Fruit fly (Drosophila melanogaster): ENCODE results near the gene snRNP-U1-C.

snRNP-U1-C gene

DNA sequence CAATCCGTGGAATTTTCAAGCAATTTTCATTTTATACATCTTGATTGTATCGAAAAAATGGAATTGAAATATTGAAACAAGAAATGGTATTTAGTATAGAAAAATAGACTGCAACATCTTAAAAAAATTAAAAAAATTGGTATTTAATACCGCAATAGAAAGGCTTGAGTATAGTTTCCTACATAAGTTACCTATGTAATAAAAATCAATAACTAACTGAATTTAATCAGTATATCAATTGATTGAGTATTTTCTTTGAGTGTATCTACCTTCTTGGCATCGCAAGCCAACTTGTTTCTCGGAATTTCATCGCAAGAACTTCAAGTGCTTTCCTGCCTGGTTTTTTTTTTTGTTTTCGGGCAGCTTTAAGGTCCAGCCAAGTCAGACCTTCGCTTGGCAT is 7.1 kb upstream of the snRNP-U1-C start (continued):
- TF ChIP-seq CG11456 (GFP tag; IDR thresholded peaks at IDR 0.05): no peak
- TF ChIP-seq CG11085 (GFP tag; IDR thresholded peaks at IDR 0.05): no peak
- TF ChIP-seq CG3847 (GFP tag; IDR thresholded peaks at IDR 0.05): no peak
- TF ChIP-seq mirr (GFP tag; optimal IDR thresholded peaks at IDR 0.05): no peak
- no peak for TF ChIP-seq CG17568 (GFP tag; optimal IDR thresholded peaks at IDR 0.05)
- no peak for TF ChIP-seq Scr (GFP tag; IDR thresholded peaks at IDR 0.05; ENCODE audit: partially characterized antibody)
- no peak for TF ChIP-seq Atf3 (GFP tag; optimal IDR thresholded peaks at IDR 0.05)
- no peak for TF ChIP-seq Nf-YA (GFP tag; IDR thresholded peaks at IDR 0.05)
- TF ChIP-seq CG14710 (tag; optimal IDR thresholded peaks at IDR 0.05): peak; percentile 0
- TF ChIP-seq HLH3B (GFP tag; IDR thresholded peaks at IDR 0.05): no peak
- no peak for TF ChIP-seq wdn (GFP tag; IDR thresholded peaks at IDR 0.05)
- TF ChIP-seq nerfin-1 (tag; optimal IDR thresholded peaks at IDR 0.05): no peak
- no peak for TF ChIP-seq CG7745 (tag; optimal IDR thresholded peaks at IDR 0.05)
- TF ChIP-seq Hsf (GFP tag; optimal IDR thresholded peaks at IDR 0.05): no peak
- no peak for TF ChIP-seq CG8359 (GFP tag; optimal IDR thresholded peaks at IDR 0.05; ENCODE audit: borderline replicate concordance)
- no peak for TF ChIP-seq Kr (GFP tag; optimal IDR thresholded peaks at IDR 0.05)
- no peak for TF ChIP-seq YL-1 (GFP tag; optimal IDR thresholded peaks at IDR 0.05)
- no peak for TF ChIP-seq CG10431 (GFP tag; optimal IDR thresholded peaks at IDR 0.05)
- no peak for TF ChIP-seq CG12659 (GFP tag; optimal IDR thresholded peaks at IDR 0.05)
- TF ChIP-seq NC2β (GFP tag; optimal IDR thresholded peaks at IDR 0.05): no peak
- TF ChIP-seq aop (GFP tag; IDR thresholded peaks at IDR 0.05): no peak
- TF ChIP-seq klu (GFP tag; IDR thresholded peaks at IDR 0.05): no peak
- no peak for TF ChIP-seq Taf1 (GFP tag; IDR thresholded peaks at IDR 0.05)
- no peak for TF ChIP-seq CG7271 (tag; optimal IDR thresholded peaks at IDR 0.05)
- TF ChIP-seq CG18262 (tag; optimal IDR thresholded peaks at IDR 0.05): peak; percentile 30
- TF ChIP-seq Ets97D (GFP tag; optimal IDR thresholded peaks at IDR 0.05): no peak
- peak; percentile 20; the same call in 1 of the 2 replicates for TF ChIP-seq stc (GFP tag; IDR thresholded peaks at IDR 0.05)
- no peak for TF ChIP-seq Hr3 (GFP tag; optimal IDR thresholded peaks at IDR 0.05)
- TF ChIP-seq seq (GFP tag; IDR thresholded peaks at IDR 0.05): no peak
- no peak for TF ChIP-seq slbo (GFP tag; IDR thresholded peaks at IDR 0.05)
- no peak for TF ChIP-seq CG12299 (tag; optimal IDR thresholded peaks at IDR 0.05)
- TF ChIP-seq CG6765 (GFP tag; optimal IDR thresholded peaks at IDR 0.05): no peak
- no peak for TF ChIP-seq CG30020 (tag; optimal IDR thresholded peaks at IDR 0.05)
- no peak for TF ChIP-seq schlank (tag; optimal IDR thresholded peaks at IDR 0.05)
- no peak for TF ChIP-seq zfh1 (GFP tag; IDR thresholded peaks at IDR 0.05)
- TF ChIP-seq lola (GFP tag; optimal IDR thresholded peaks at IDR 0.05): peak in 1 of 3 experiments; percentile 38
- TF ChIP-seq tio (GFP tag; optimal IDR thresholded peaks at IDR 0.05): no peak
- TF ChIP-seq gro (GFP tag; optimal IDR thresholded peaks at IDR 0.05): no peak
- no peak for TF ChIP-seq CG6683 (GFP tag; optimal IDR thresholded peaks at IDR 0.05)
- TF ChIP-seq gt (GFP tag; IDR thresholded peaks at IDR 0.05): no peak
- no peak for TF ChIP-seq HmgZ (tag; optimal IDR thresholded peaks at IDR 0.05)
- no peak for TF ChIP-seq Ptx1 (GFP tag; IDR thresholded peaks at IDR 0.05)
- no peak for TF ChIP-seq Fer1 (GFP tag; optimal IDR thresholded peaks at IDR 0.05)
- TF ChIP-seq inv (GFP tag; IDR thresholded peaks at IDR 0.05; ENCODE audit: partially characterized antibody): no peak
- no peak for TF ChIP-seq pfk (GFP tag; optimal IDR thresholded peaks at IDR 0.05)
- TF ChIP-seq Sry-δ (GFP tag; optimal IDR thresholded peaks at IDR 0.05): no peak
- TF ChIP-seq otp (GFP tag; IDR thresholded peaks at IDR 0.05): no peak
- no peak for TF ChIP-seq Fer3 (tag; optimal IDR thresholded peaks at IDR 0.05)

All from whole organism, embryonic.